Fruit fly (Drosophila melanogaster) whole organism, embryonic: Measurements from ENCODE around the gene CG7878.

ENCODE experiments used
- Ada2b ChIP-seq: fragments of 200-800 bp; sonication (Bioruptor generic); IDR thresholded peaks from 2 replicates; pipeline ENCODE4 v1.3.6; 2022; ENCODE audit warnings: missing biosample characterization, missing genetic modification characterization
- CG10209 ChIP-seq: fragments of 200-800 bp; sonication (Bioruptor generic); optimal IDR thresholded peaks from 3 replicates; lab custom pipeline; 2017; ENCODE audit warnings: missing biosample characterization, mild to moderate bottlenecking, missing genetic modification characterization, missing genetic modification reagents
- CG12769 ChIP-seq: fragments of 200-800 bp; sonication (Bioruptor generic); optimal IDR thresholded peaks from 2 replicates; lab custom pipeline; 2019; ENCODE audit warnings: missing biosample characterization, mild to moderate bottlenecking, missing genetic modification characterization, moderate library complexity
- CG14710 ChIP-seq: fragments of 200-800 bp; sonication (Bioruptor generic); optimal IDR thresholded peaks from 3 replicates; lab custom pipeline; 2019; ENCODE audit warnings: missing biosample characterization, mild to moderate bottlenecking, missing genetic modification characterization, moderate library complexity
- CG2116 ChIP-seq: fragments of 200-800 bp; sonication (Bioruptor generic); optimal IDR thresholded peaks from 3 replicates; lab custom pipeline; 2018; ENCODE audit warnings: missing biosample characterization, mild to moderate bottlenecking, missing genetic modification characterization
- CG3281 ChIP-seq: fragments of 200-800 bp; sonication (Bioruptor generic); optimal IDR thresholded peaks from 3 replicates; lab custom pipeline; 2017; ENCODE audit warnings: missing biosample characterization, mild to moderate bottlenecking, missing genetic modification characterization
- CG4404 ChIP-seq: fragments of 200-800 bp; sonication (Bioruptor generic); IDR thresholded peaks from 2 replicates; pipeline ENCODE4 v1.3.6; 2022; ENCODE audit warnings: missing biosample characterization, missing genetic modification characterization
- CG5953 ChIP-seq: fragments of 200-800 bp; sonication (Bioruptor generic); IDR thresholded peaks from 2 replicates; pipeline ENCODE4 v1.3.6; 2022; ENCODE audit warnings: missing biosample characterization, missing genetic modification characterization
- CG7271 ChIP-seq: fragments of 200-800 bp; sonication (Bioruptor generic); optimal IDR thresholded peaks from 2 replicates; lab custom pipeline; 2018; ENCODE audit warnings: missing biosample characterization, mild to moderate bottlenecking, missing genetic modification characterization, moderate library complexity
- CG7987 ChIP-seq: fragments of 200-800 bp; sonication (Bioruptor generic); optimal IDR thresholded peaks from 2 replicates; lab custom pipeline; 2018; ENCODE audit warnings: missing biosample characterization, mild to moderate bottlenecking, missing genetic modification characterization, moderate library complexity
- CG8281 ChIP-seq: fragments of 200-800 bp; sonication (Bioruptor generic); optimal IDR thresholded peaks from 2 replicates; lab custom pipeline; 2018; ENCODE audit warnings: missing biosample characterization, mild to moderate bottlenecking, missing genetic modification characterization, moderate library complexity
- CG9215 ChIP-seq: fragments of 200-800 bp; sonication (Bioruptor generic); IDR thresholded peaks from 2 replicates; pipeline ENCODE4 v1.3.6; 2022; ENCODE audit warnings: missing biosample characterization, missing genetic modification characterization
- CG9437 ChIP-seq: fragments of 200-800 bp; sonication (Bioruptor generic); optimal IDR thresholded peaks from 2 replicates; lab custom pipeline; 2018; ENCODE audit warnings: missing biosample characterization, mild to moderate bottlenecking, missing genetic modification characterization
- CG9727 ChIP-seq: fragments of 200-800 bp; sonication (Bioruptor generic); optimal IDR thresholded peaks from 3 replicates; lab custom pipeline; 2017; ENCODE audit warnings: missing biosample characterization, mild to moderate bottlenecking, missing genetic modification characterization
- CkIIα-i1 ChIP-seq: fragments of 200-800 bp; sonication (Bioruptor generic); IDR thresholded peaks from 2 replicates; pipeline ENCODE4 v1.3.6; 2022; ENCODE audit warnings: missing biosample characterization, missing genetic modification characterization
- Deaf1 ChIP-seq: fragments of 200-800 bp; optimal IDR thresholded peaks from 3 replicates; lab custom pipeline; 2019; ENCODE audit warnings: missing biosample characterization, mild to moderate bottlenecking, missing genetic modification characterization, moderate library complexity
- Dll ChIP-seq: fragments of 200-800 bp; sonication (Bioruptor generic); IDR thresholded peaks from 4 replicates; pipeline ENCODE4 v1.3.6; 2022; ENCODE audit warnings: missing biosample characterization, missing genetic modification characterization; ENCODE audit not compliant: partially characterized antibody
- E2f1 ChIP-seq: fragments of 200-800 bp; sonication (Bioruptor generic); IDR thresholded peaks from 2 replicates; pipeline ENCODE4 v1.3.6; 2022; ENCODE audit warnings: missing biosample characterization, missing genetic modification characterization
- Fer1 ChIP-seq: fragments of 200-800 bp; sonication (Bioruptor generic); optimal IDR thresholded peaks from 2 replicates; lab custom pipeline; 2017; ENCODE audit warnings: missing biosample characterization, mild to moderate bottlenecking, missing genetic modification characterization
- Med ChIP-seq: fragments of 200-800 bp; sonication (Bioruptor generic); peaks from one replicate; lab custom pipeline; 2016; ENCODE audit warnings: missing biosample characterization, missing genetic modification characterization, mild to moderate bottlenecking, inconsistent platforms, moderate library complexity
- Mes4 ChIP-seq: fragments of 200-800 bp; sonication (Bioruptor generic); optimal IDR thresholded peaks from 2 replicates; lab custom pipeline; 2016; ENCODE audit warnings: missing biosample characterization, missing genetic modification characterization
- NC2α ChIP-seq: fragments of 200-800 bp; sonication (Bioruptor generic); optimal IDR thresholded peaks from 2 replicates; lab custom pipeline; 2016; ENCODE audit warnings: missing biosample characterization, missing genetic modification characterization
- NfI ChIP-seq: fragments of 200-800 bp; sonication (Bioruptor generic); optimal IDR thresholded peaks from 3 replicates; lab custom pipeline; 2018; ENCODE audit warnings: missing biosample characterization, mild to moderate bottlenecking, missing genetic modification characterization, moderate library complexity
- Oaz ChIP-seq: fragments of 200-800 bp; sonication (Bioruptor generic); IDR thresholded peaks from 2 replicates; pipeline ENCODE4 v1.3.6; 2022; ENCODE audit warnings: missing biosample characterization, missing genetic modification characterization
- ase ChIP-seq: fragments of 200-800 bp; sonication (Bioruptor generic); IDR thresholded peaks from 3 replicates; pipeline ENCODE4 v1.3.6; 2022; ENCODE audit warnings: missing biosample characterization, missing genetic modification characterization
- chif ChIP-seq, 2 experiments: fragments of 200-800 bp; sonication (Bioruptor generic); optimal IDR thresholded peaks; 3 replicates each; lab custom pipeline; 2016; ENCODE audit warnings: missing biosample characterization in 2 of 2, missing genetic modification characterization in 2 of 2
- emc ChIP-seq: fragments of 200-800 bp; sonication (Bioruptor generic); optimal IDR thresholded peaks from 2 replicates; lab custom pipeline; 2016; ENCODE audit warnings: missing biosample characterization, missing genetic modification characterization
- esg ChIP-seq: fragments of 200-800 bp; sonication (Bioruptor generic); conservative IDR thresholded peaks from 2 replicates; pipeline ENCODE4 v1.3.6; 2022; ENCODE audit warnings: missing biosample characterization, missing genetic modification characterization
- eyg ChIP-seq: fragments of 200-800 bp; sonication (Bioruptor generic); optimal IDR thresholded peaks from 3 replicates; lab custom pipeline; 2016; ENCODE audit warnings: missing biosample characterization, missing genetic modification characterization
- gcm ChIP-seq: fragments of 200-800 bp; sonication (Bioruptor generic); optimal IDR thresholded peaks from 2 replicates; lab custom pipeline; 2019; ENCODE audit warnings: missing biosample characterization, mild to moderate bottlenecking, missing genetic modification characterization, moderate library complexity
- gem ChIP-seq: fragments of 200-800 bp; sonication (Bioruptor generic); optimal IDR thresholded peaks from 2 replicates; lab custom pipeline; 2019; ENCODE audit warnings: missing biosample characterization, mild to moderate bottlenecking, missing genetic modification characterization, moderate library complexity
- grau ChIP-seq: fragments of 200-800 bp; optimal IDR thresholded peaks from 3 replicates; lab custom pipeline; 2019; ENCODE audit warnings: missing biosample characterization, mild to moderate bottlenecking, missing genetic modification characterization, moderate library complexity
- gt ChIP-seq: fragments of 200-800 bp; sonication (Bioruptor generic); IDR thresholded peaks from 2 replicates; pipeline ENCODE4 v1.3.6; 2022; ENCODE audit warnings: missing biosample characterization, missing genetic modification characterization
- lab ChIP-seq: fragments of 200-800 bp; sonication (Bioruptor generic); optimal IDR thresholded peaks from 3 replicates; lab custom pipeline; 2017; ENCODE audit warnings: missing biosample characterization, missing genetic modification characterization, mild to moderate bottlenecking, moderate library complexity, missing genetic modification reagents
- nerfin-1 ChIP-seq: fragments of 200-800 bp; sonication (Bioruptor generic); optimal IDR thresholded peaks from 3 replicates; lab custom pipeline; 2019; ENCODE audit warnings: missing biosample characterization, mild to moderate bottlenecking, missing genetic modification characterization, moderate library complexity
- nmo ChIP-seq: fragments of 200-800 bp; sonication (Bioruptor generic); optimal IDR thresholded peaks from 2 replicates; lab custom pipeline; 2018; ENCODE audit warnings: missing biosample characterization, mild to moderate bottlenecking, missing genetic modification characterization, moderate library complexity
- pita ChIP-seq: fragments of 200-800 bp; sonication (Bioruptor generic); optimal IDR thresholded peaks from 2 replicates; lab custom pipeline; 2017; ENCODE audit warnings: missing biosample characterization, mild to moderate bottlenecking, missing genetic modification characterization
- pnt ChIP-seq: fragments of 200-800 bp; sonication (Bioruptor generic); optimal IDR thresholded peaks from 3 replicates; lab custom pipeline; 2016; ENCODE audit warnings: missing biosample characterization, missing genetic modification characterization
- pros ChIP-seq: fragments of 200-800 bp; sonication (Bioruptor generic); optimal IDR thresholded peaks from 3 replicates; lab custom pipeline; 2019; ENCODE audit warnings: missing biosample characterization, mild to moderate bottlenecking, missing genetic modification characterization, moderate library complexity
- ranshi ChIP-seq: fragments of 200-800 bp; sonication (Bioruptor generic); IDR thresholded peaks from 2 replicates; pipeline ENCODE4 v1.3.6; 2022; ENCODE audit warnings: missing biosample characterization, missing genetic modification characterization
- slbo ChIP-seq: fragments of 200-800 bp; sonication (Bioruptor generic); IDR thresholded peaks from 2 replicates; pipeline ENCODE4 v1.3.6; 2022; ENCODE audit warnings: missing biosample characterization, missing genetic modification characterization
- sqz ChIP-seq: fragments of 200-800 bp; sonication (Bioruptor generic); optimal IDR thresholded peaks from 3 replicates; lab custom pipeline; 2018; ENCODE audit warnings: missing biosample characterization, mild to moderate bottlenecking, missing genetic modification characterization
- ssp ChIP-seq: fragments of 200-800 bp; sonication (Bioruptor generic); IDR thresholded peaks from 2 replicates; pipeline ENCODE4 v1.3.6; 2022; ENCODE audit warnings: missing biosample characterization, missing genetic modification characterization
- toy ChIP-seq: fragments of 200-800 bp; sonication (Bioruptor generic); IDR thresholded peaks from 2 replicates; pipeline ENCODE4 v1.3.6; 2022; ENCODE audit warnings: missing biosample characterization, missing genetic modification characterization
- tup ChIP-seq: fragments of 200-800 bp; sonication (Bioruptor generic); optimal IDR thresholded peaks from 2 replicates; lab custom pipeline; 2016; ENCODE audit warnings: missing biosample characterization, mild to moderate bottlenecking, missing genetic modification characterization, moderate library complexity
- unc-4 ChIP-seq: fragments of 200-800 bp; sonication (Bioruptor generic); IDR thresholded peaks from 2 replicates; pipeline ENCODE4 v1.3.6; 2022; ENCODE audit warnings: missing biosample characterization, missing genetic modification characterization; ENCODE audit not compliant: partially characterized antibody
- vnd ChIP-seq: fragments of 200-800 bp; sonication (Bioruptor generic); IDR thresholded peaks from 3 replicates; pipeline ENCODE4 v1.3.6; 2022; ENCODE audit warnings: missing biosample characterization, missing genetic modification characterization; ENCODE audit not compliant: partially characterized antibody
- vvl ChIP-seq: fragments of 200-800 bp; sonication (Bioruptor generic); IDR thresholded peaks from 2 replicates; pipeline ENCODE4 v1.3.6; 2022; ENCODE audit warnings: missing biosample characterization, missing genetic modification characterization
- wor ChIP-seq: fragments of 200-800 bp; sonication (Bioruptor generic); IDR thresholded peaks from 2 replicates; pipeline ENCODE4 v1.3.6; 2022; ENCODE audit warnings: missing biosample characterization, missing genetic modification characterization

CG7878 gene

DNA sequence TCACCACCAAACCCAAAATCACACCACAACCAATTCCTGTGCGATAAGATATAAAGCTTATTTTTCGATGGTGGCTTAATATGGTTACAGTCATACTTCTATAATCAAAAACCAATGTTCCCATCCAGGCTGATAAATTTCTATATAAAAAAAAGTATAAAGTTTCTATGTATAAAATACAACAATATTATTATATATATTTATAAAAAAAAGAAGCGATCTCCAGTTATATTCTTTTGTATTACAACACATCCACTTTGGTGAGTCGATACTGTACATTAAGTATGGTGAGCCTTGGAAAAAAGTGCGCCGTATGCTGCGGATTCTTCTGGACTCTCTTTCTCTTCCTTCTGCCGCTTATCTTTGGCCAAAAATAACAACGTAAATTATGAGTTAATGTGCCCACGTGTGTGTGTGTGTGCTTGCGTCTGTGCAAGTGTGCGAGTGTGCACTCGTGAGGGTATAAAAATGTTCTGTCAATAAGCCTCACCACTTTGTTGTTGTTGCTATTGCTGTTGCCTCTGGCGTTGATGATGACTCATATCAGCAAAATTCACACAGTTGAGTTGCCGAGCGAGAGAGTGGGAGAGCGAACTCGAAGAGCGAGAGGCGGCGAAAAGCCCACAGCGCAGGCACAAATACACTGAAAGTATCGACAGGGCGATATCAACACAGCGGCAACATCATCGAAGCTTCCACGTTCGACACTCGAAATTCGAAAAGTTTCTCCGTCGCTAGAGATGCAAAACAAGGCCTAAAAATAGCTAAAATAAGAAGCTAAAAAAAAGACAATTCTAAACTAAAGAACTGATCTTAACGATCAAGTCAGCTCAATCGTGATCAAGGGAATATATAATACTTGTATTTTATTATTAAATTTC lies 2.8 kb upstream of the CG7878 start (continued):
- TF ChIP-seq lab (GFP tag; lab: Kevin White, UChicago) (peak; percentile 77), chif (GFP tag; optimal IDR thresholded peaks at IDR 0.05; lab: Kevin White, UChicago) (no peak), eyg (GFP tag; lab: Kevin White, UChicago) (no peak), CG9215 (peak; percentile 63), pita (GFP tag; lab: Kevin White, UChicago) (no peak), pnt (GFP tag; lab: Kevin White, UChicago) (no peak), Dll (GFP tag; lab: Robert Waterston, UW) (no peak), unc-4 (GFP tag; lab: Robert Waterston, UW) (peak; percentile 41; the same call in 1 of the 2 replicates), CG5953 (no peak), gem (tag; lab: Kevin White, UChicago) (peak; percentile 87), CG8281 (peak; percentile 27), wor (peak; percentile 41; the same call in 1 of the 2 replicates), vvl (GFP tag; lab: Robert Waterston, UW) (peak; percentile 74), nmo (GFP tag; lab: Kevin White, UChicago) (peak; percentile 63), grau (tag; lab: Kevin White, UChicago) (peak; percentile 98), NfI (peak; percentile 60), CG7271 (no peak), Mes4 (GFP tag; lab: Kevin White, UChicago) (no peak), Ada2b (peak; percentile 66), pros (GFP tag; lab: Kevin White, UChicago) (no peak), tup (GFP tag; lab: Kevin White, UChicago) (no peak), esg (GFP tag; lab: Robert Waterston, UW) (peak; percentile 47), ase (peak; percentile 43; the same call in 1 of the 3 replicates), NC2α (GFP tag; lab: Kevin White, UChicago) (no peak), ranshi (GFP tag; lab: Robert Waterston, UW) (peak; percentile 82), Deaf1 (tag; lab: Kevin White, UChicago) (peak; percentile 32), CG2116 (GFP tag; lab: Kevin White, UChicago) (no peak), gt (no peak), vnd (GFP tag; lab: Robert Waterston, UW) (no peak), CG4404 (GFP tag; lab: Robert Waterston, UW) (no peak), emc (GFP tag; lab: Kevin White, UChicago) (no peak), CG10209 (GFP tag; lab: Kevin White, UChicago) (peak; percentile 74), CG14710 (tag; lab: Kevin White, UChicago) (peak; percentile 29), slbo (GFP tag; lab: Robert Waterston, UW) (peak; percentile 90), CG9727 (peak; percentile 41), Med (GFP tag; lab: Kevin White, UChicago) (peak; percentile 81), nerfin-1 (tag; lab: Kevin White, UChicago) (no peak), CG12769 (tag; lab: Kevin White, UChicago) (peak; percentile 84), ssp (GFP tag; lab: Robert Waterston, UW) (peak; percentile 44), CkIIα-i1 (GFP tag; lab: Robert Waterston, UW) (no peak), CG9437 (peak; percentile 57), CG7987 (GFP tag; lab: Kevin White, UChicago) (no peak), toy (no peak), E2f1 (peak; percentile 69), Oaz (GFP tag; lab: Robert Waterston, UW) (no peak), gcm (GFP tag; lab: Kevin White, UChicago) (peak; percentile 43), Fer1 (GFP tag; lab: Kevin White, UChicago) (peak; percentile 69), sqz (GFP tag; lab: Kevin White, UChicago) (peak; percentile 63), CG3281 (GFP tag; lab: Kevin White, UChicago) (peak; percentile 77)
